Fruit fly (Drosophila melanogaster) whole organism, embryonic: ENCODE results near the gene peng.

Experiments used
- Atf-2 ChIP-seq: fragments of 200-800 bp; sonication (Bioruptor generic); optimal IDR thresholded peaks from 2 replicates; lab custom pipeline; 2016; ENCODE audit warnings: missing biosample characterization, missing genetic modification characterization
- B-H1 ChIP-seq: fragments of 200-800 bp; sonication (Bioruptor generic); IDR thresholded peaks from 3 replicates; pipeline ENCODE4 v1.3.6; 2022; ENCODE audit warnings: missing biosample characterization, missing genetic modification characterization
- CG10543 ChIP-seq: fragments of 200-800 bp; sonication (Bioruptor generic); optimal IDR thresholded peaks from 3 replicates; lab custom pipeline; 2017; ENCODE audit warnings: missing biosample characterization, mild to moderate bottlenecking, missing genetic modification characterization, moderate library complexity
- CG11247 ChIP-seq: fragments of 200-800 bp; sonication (Bioruptor generic); IDR thresholded peaks from 2 replicates; pipeline ENCODE4 v1.3.6; 2022; ENCODE audit warnings: missing biosample characterization, missing genetic modification characterization
- CG11504 ChIP-seq: fragments of 200-800 bp; sonication (Bioruptor generic); optimal IDR thresholded peaks from 3 replicates; lab custom pipeline; 2019; ENCODE audit warnings: missing biosample characterization, mild to moderate bottlenecking, missing genetic modification characterization, moderate library complexity
- CG11696 ChIP-seq: fragments of 200-800 bp; sonication (Bioruptor generic); IDR thresholded peaks from 2 replicates; pipeline ENCODE4 v1.3.6; 2022; ENCODE audit warnings: missing biosample characterization, missing genetic modification characterization
- CG12942 ChIP-seq: fragments of 200-800 bp; sonication (Bioruptor generic); optimal IDR thresholded peaks from 3 replicates; lab custom pipeline; 2016; ENCODE audit warnings: missing biosample characterization, missing genetic modification characterization
- CG13894 ChIP-seq: fragments of 200-800 bp; sonication (Bioruptor generic); optimal IDR thresholded peaks from 3 replicates; lab custom pipeline; 2018; ENCODE audit warnings: missing biosample characterization, mild to moderate bottlenecking, missing genetic modification characterization, moderate library complexity
- CG14014 ChIP-seq: fragments of 200-800 bp; sonication (Bioruptor generic); IDR thresholded peaks from 2 replicates; pipeline ENCODE4 v1.3.6; 2022; ENCODE audit warnings: missing biosample characterization, missing genetic modification characterization
- CG14965 ChIP-seq: fragments of 200-800 bp; sonication (Bioruptor generic); optimal IDR thresholded peaks from 2 replicates; lab custom pipeline; 2016; ENCODE audit warnings: missing biosample characterization, missing genetic modification characterization, borderline replicate concordance
- CG1602 ChIP-seq: fragments of 200-800 bp; sonication (Bioruptor generic); optimal IDR thresholded peaks from 3 replicates; lab custom pipeline; 2016; ENCODE audit warnings: missing biosample characterization, missing genetic modification characterization
- CG17359 ChIP-seq: fragments of 200-800 bp; sonication (Bioruptor generic); optimal IDR thresholded peaks from 3 replicates; lab custom pipeline; 2018; ENCODE audit warnings: missing biosample characterization, mild to moderate bottlenecking, missing genetic modification characterization, moderate library complexity
- CG17361 ChIP-seq: fragments of 200-800 bp; sonication (Bioruptor generic); IDR thresholded peaks from 3 replicates; pipeline ENCODE4 v1.3.6; 2022; ENCODE audit warnings: missing biosample characterization, missing genetic modification characterization
- CG17568 ChIP-seq: fragments of 200-800 bp; sonication (Bioruptor generic); optimal IDR thresholded peaks from 2 replicates; lab custom pipeline; 2018; ENCODE audit warnings: missing biosample characterization, mild to moderate bottlenecking, missing genetic modification characterization, moderate library complexity
- CG18011 ChIP-seq: fragments of 200-800 bp; sonication (Bioruptor generic); optimal IDR thresholded peaks from 2 replicates; lab custom pipeline; 2017; ENCODE audit warnings: missing biosample characterization, missing genetic modification characterization, mild to moderate bottlenecking, moderate library complexity, missing genotype
- CG18764 ChIP-seq: fragments of 200-800 bp; sonication (Bioruptor generic); optimal IDR thresholded peaks from 3 replicates; lab custom pipeline; 2016; ENCODE audit warnings: missing biosample characterization, missing genetic modification characterization
- CG3163 ChIP-seq: fragments of 200-800 bp; sonication (Bioruptor generic); optimal IDR thresholded peaks from 3 replicates; lab custom pipeline; 2016; ENCODE audit warnings: missing biosample characterization, missing genetic modification characterization
- CG32532 ChIP-seq: fragments of 200-800 bp; sonication (Bioruptor generic); IDR thresholded peaks from 2 replicates; pipeline ENCODE4 v1.3.6; 2022; ENCODE audit warnings: missing biosample characterization, missing genetic modification characterization
- CG4424 ChIP-seq: fragments of 200-800 bp; sonication (Bioruptor generic); optimal IDR thresholded peaks from 3 replicates; lab custom pipeline; 2016; ENCODE audit warnings: missing biosample characterization, missing genetic modification characterization
- CG7556 ChIP-seq: fragments of 200-800 bp; sonication (Bioruptor generic); optimal IDR thresholded peaks from 2 replicates; lab custom pipeline; 2017; ENCODE audit warnings: missing biosample characterization, mild to moderate bottlenecking, missing genetic modification characterization
- CG9797 ChIP-seq: fragments of 200-800 bp; sonication (Bioruptor generic); optimal IDR thresholded peaks from 3 replicates; lab custom pipeline; 2018; ENCODE audit warnings: missing biosample characterization, mild to moderate bottlenecking, missing genetic modification characterization
- CG9817 ChIP-seq: fragments of 200-800 bp; sonication (Bioruptor generic); optimal IDR thresholded peaks from 2 replicates; lab custom pipeline; 2018; ENCODE audit warnings: missing biosample characterization, mild to moderate bottlenecking, missing genetic modification characterization, moderate library complexity
- Chrac-16 ChIP-seq: fragments of 200-800 bp; sonication (Bioruptor generic); optimal IDR thresholded peaks from 3 replicates; lab custom pipeline; 2016; ENCODE audit warnings: missing biosample characterization, missing genetic modification characterization
- D19A ChIP-seq: fragments of 200-800 bp; optimal IDR thresholded peaks from 3 replicates; lab custom pipeline; 2019; ENCODE audit warnings: missing biosample characterization, mild to moderate bottlenecking, missing genetic modification characterization, moderate library complexity
- Dbx ChIP-seq: fragments of 200-800 bp; sonication (Bioruptor generic); IDR thresholded peaks from 3 replicates; pipeline ENCODE4 v1.3.6; 2022; ENCODE audit warnings: missing biosample characterization, missing genetic modification characterization
- Dll ChIP-seq: fragments of 200-800 bp; sonication (Bioruptor generic); IDR thresholded peaks from 4 replicates; pipeline ENCODE4 v1.3.6; 2022; ENCODE audit warnings: missing biosample characterization, missing genetic modification characterization; ENCODE audit not compliant: partially characterized antibody
- Doc2 ChIP-seq: fragments of 200-800 bp; sonication (Bioruptor generic); IDR thresholded peaks from 2 replicates; pipeline ENCODE4 v1.3.6; 2022; ENCODE audit warnings: missing biosample characterization, missing genetic modification characterization
- Ets65A ChIP-seq: fragments of 200-800 bp; sonication (Bioruptor generic); peaks from one replicate; lab custom pipeline; 2016; ENCODE audit warnings: missing biosample characterization, missing genetic modification characterization
- H2.0 ChIP-seq: fragments of 200-800 bp; sonication (Bioruptor generic); IDR thresholded peaks from 2 replicates; pipeline ENCODE4 v1.3.6; 2022; ENCODE audit warnings: missing biosample characterization, missing genetic modification characterization
- Hmr ChIP-seq: fragments of 200-800 bp; sonication (Bioruptor generic); optimal IDR thresholded peaks from 3 replicates; lab custom pipeline; 2017; ENCODE audit warnings: mild to moderate bottlenecking, missing biosample characterization, missing genetic modification reagents, missing genetic modification characterization
- Lim3 ChIP-seq: fragments of 200-800 bp; sonication (Bioruptor generic); IDR thresholded peaks from 2 replicates; pipeline ENCODE4 v1.3.6; 2022; ENCODE audit warnings: missing biosample characterization, missing genetic modification characterization
- NC2α ChIP-seq: fragments of 200-800 bp; sonication (Bioruptor generic); optimal IDR thresholded peaks from 2 replicates; lab custom pipeline; 2016; ENCODE audit warnings: missing biosample characterization, missing genetic modification characterization
- Opbp ChIP-seq: fragments of 200-800 bp; sonication (Bioruptor generic); IDR thresholded peaks from 3 replicates; pipeline ENCODE4 v1.3.6; 2022; ENCODE audit warnings: missing biosample characterization, missing genetic modification characterization; ENCODE audit not compliant: partially characterized antibody
- Optix ChIP-seq: fragments of 200-800 bp; sonication (Bioruptor generic); IDR thresholded peaks from 3 replicates; pipeline ENCODE4 v1.3.6; 2022; ENCODE audit warnings: missing biosample characterization, missing genetic modification characterization
- Ptx1 ChIP-seq: fragments of 200-800 bp; sonication (Bioruptor generic); IDR thresholded peaks from 2 replicates; pipeline ENCODE4 v1.3.6; 2022; ENCODE audit warnings: missing biosample characterization, missing genetic modification characterization
- bigmax ChIP-seq: fragments of 200-800 bp; sonication (Bioruptor generic); optimal IDR thresholded peaks from 2 replicates; lab custom pipeline; 2018; ENCODE audit warnings: missing biosample characterization, mild to moderate bottlenecking, missing genetic modification characterization
- br ChIP-seq: fragments of >200 bp; optimal IDR thresholded peaks from 2 replicates; lab custom pipeline; 2017
- btn ChIP-seq: fragments of 200-800 bp; sonication (Bioruptor generic); optimal IDR thresholded peaks from 2 replicates; lab custom pipeline; 2016; ENCODE audit warnings: missing biosample characterization, missing genetic modification characterization
- cg ChIP-seq: fragments of 200-800 bp; sonication (Bioruptor generic); optimal IDR thresholded peaks from 3 replicates; lab custom pipeline; 2019; ENCODE audit warnings: missing biosample characterization, mild to moderate bottlenecking, missing genetic modification characterization, moderate library complexity
- crc ChIP-seq: fragments of 200-800 bp; sonication (Bioruptor generic); optimal IDR thresholded peaks from 2 replicates; lab custom pipeline; 2016; ENCODE audit warnings: missing biosample characterization, missing genetic modification characterization
- da ChIP-seq: fragments of 200-800 bp; sonication (Bioruptor generic); optimal IDR thresholded peaks from 2 replicates; lab custom pipeline; 2016; ENCODE audit warnings: missing biosample characterization, missing genetic modification characterization
- dan ChIP-seq: fragments of 200-800 bp; sonication (Bioruptor generic); IDR thresholded peaks from 2 replicates; pipeline ENCODE4 v1.3.6; 2022; ENCODE audit warnings: missing biosample characterization, missing genetic modification characterization
- emc ChIP-seq: fragments of 200-800 bp; sonication (Bioruptor generic); optimal IDR thresholded peaks from 2 replicates; lab custom pipeline; 2016; ENCODE audit warnings: missing biosample characterization, missing genetic modification characterization
- lola ChIP-seq, 3 experiments: fragments of >200 bp in 2 of 3; fragments of 200-800 bp in 1 of 3; sonication (Bioruptor generic) in 1 of 3; optimal IDR thresholded peaks; 2 replicates each; lab custom pipeline; 2017 to 2019; ENCODE audit warnings: missing biosample characterization in 3 of 3, missing genetic modification characterization in 3 of 3, mild to moderate bottlenecking in 1 of 3, moderate library complexity in 1 of 3
- pb ChIP-seq: fragments of 200-800 bp; sonication (Bioruptor generic); optimal IDR thresholded peaks from 3 replicates; lab custom pipeline; 2016; ENCODE audit warnings: missing biosample characterization, missing genetic modification characterization
- run ChIP-seq: fragments of 200-800 bp; sonication (Bioruptor generic); optimal IDR thresholded peaks from 3 replicates; lab custom pipeline; 2018; ENCODE audit warnings: missing biosample characterization, mild to moderate bottlenecking, missing genetic modification characterization
- scrt ChIP-seq: fragments of 200-800 bp; sonication (Bioruptor generic); optimal IDR thresholded peaks from 2 replicates; lab custom pipeline; 2018; ENCODE audit warnings: missing biosample characterization, mild to moderate bottlenecking, missing genetic modification characterization, moderate library complexity
- usp ChIP-seq: fragments of >200 bp; optimal IDR thresholded peaks from 2 replicates; lab custom pipeline; 2017; ENCODE audit warnings: missing biosample characterization, missing genetic modification characterization
- wek ChIP-seq: fragments of 200-800 bp; sonication (Bioruptor generic); optimal IDR thresholded peaks from 3 replicates; lab custom pipeline; 2018; ENCODE audit warnings: missing biosample characterization, mild to moderate bottlenecking, missing genetic modification characterization, moderate library complexity
- zen2 ChIP-seq: fragments of 200-800 bp; sonication (Bioruptor generic); IDR thresholded peaks from 3 replicates; pipeline ENCODE4 v1.3.6; 2022; ENCODE audit warnings: missing biosample characterization, missing genetic modification characterization; ENCODE audit not compliant: partially characterized antibody

The peng gene

DNA sequence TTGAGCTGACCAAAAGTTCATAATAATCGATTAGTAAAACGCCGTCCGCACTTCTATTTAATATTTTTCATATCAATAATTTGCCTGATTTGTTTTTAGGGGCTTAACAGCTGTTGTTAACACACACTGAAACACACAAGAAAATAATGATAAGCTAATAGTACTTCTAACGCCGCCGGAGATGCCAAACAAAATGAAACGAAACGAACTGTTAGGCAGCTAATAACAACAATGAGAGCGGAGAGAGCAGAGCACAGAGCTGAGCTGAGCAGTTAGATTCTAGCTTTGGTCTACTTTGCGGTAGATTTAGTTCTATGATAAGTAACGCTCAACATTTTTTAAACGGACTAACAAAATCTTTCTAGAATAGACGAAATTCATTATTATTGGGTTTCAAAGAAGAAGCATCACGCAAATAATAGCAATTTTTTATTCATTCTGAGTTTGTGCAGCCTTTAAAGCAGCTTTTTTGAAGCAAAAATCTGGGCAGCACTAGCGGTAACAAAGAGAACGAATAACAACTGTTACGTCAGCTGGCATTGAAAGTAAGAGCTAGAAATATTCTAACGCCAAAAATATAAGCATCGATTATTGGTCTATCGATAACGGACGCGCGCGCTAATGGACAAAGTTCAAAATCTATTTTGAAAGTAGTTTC is 43.0 kb downstream of the peng start, which contains the start of gene Abca3 (continued):
- TF ChIP-seq Hmr (GFP tag; lab: Kevin White, UChicago) (peak; percentile 82), CG18011 (no peak), bigmax (GFP tag; lab: Kevin White, UChicago) (no peak), crc (peak; percentile 56), scrt (peak; percentile 66), CG9817 (tag; lab: Kevin White, UChicago) (peak; percentile 69), da (no peak), B-H1 (GFP tag; lab: Robert Waterston, UW) (no peak), CG9797 (GFP tag; lab: Kevin White, UChicago) (no peak), CG4424 (GFP tag; lab: Kevin White, UChicago) (peak; percentile 25), CG17568 (peak; percentile 42), Lim3 (GFP tag; lab: Robert Waterston, UW) (no peak), Optix (no peak), CG32532 (GFP tag; lab: Robert Waterston, UW) (peak; percentile 80; the same call in 1 of the 2 replicates), CG14014 (peak; percentile 54), pb (GFP tag; lab: Kevin White, UChicago) (peak; percentile 34), br (no peak), CG11504 (tag; lab: Kevin White, UChicago) (peak; percentile 66), dan (no peak), D19A (peak; percentile 22), H2.0 (GFP tag; lab: Robert Waterston, UW) (no peak; the same call in 1 of the 2 replicates), usp (GFP tag; lab: Kevin White, UChicago) (no peak), emc (GFP tag; lab: Kevin White, UChicago) (no peak), CG17361 (peak; percentile 77), CG7556 (GFP tag; lab: Kevin White, UChicago) (peak; percentile 72), zen2 (no peak), cg (GFP tag; lab: Kevin White, UChicago) (peak; percentile 63), NC2α (GFP tag; lab: Kevin White, UChicago) (peak; percentile 1), CG13894 (peak; percentile 81), CG18764 (peak; percentile 4), Chrac-16 (GFP tag; lab: Kevin White, UChicago) (no peak), lola (GFP tag; optimal IDR thresholded peaks at IDR 0.05; lab: Kevin White, UChicago) (peak in 1 of 3 experiments; percentile 62), Ptx1 (GFP tag; lab: Robert Waterston, UW) (peak; percentile 68), btn (GFP tag; lab: Kevin White, UChicago) (peak; percentile 10), run (tag; lab: Kevin White, UChicago) (no peak), CG11247 (GFP tag; lab: Robert Waterston, UW) (peak; percentile 40; the same call in 1 of the 2 replicates), CG1602 (GFP tag; lab: Kevin White, UChicago) (peak; percentile 23), CG12942 (GFP tag; lab: Kevin White, UChicago) (peak; percentile 6), CG17359 (tag; lab: Kevin White, UChicago) (peak; percentile 32), CG10543 (GFP tag; lab: Kevin White, UChicago) (peak; percentile 78), CG3163 (GFP tag; lab: Kevin White, UChicago) (peak; percentile 87), Ets65A (GFP tag; lab: Kevin White, UChicago) (peak; percentile 93), Dbx (no peak; the same call in 2 of the 3 replicates), Doc2 (GFP tag; lab: Robert Waterston, UW) (no peak), Atf-2 (GFP tag; lab: Kevin White, UChicago) (peak; percentile 16), wek (GFP tag; lab: Kevin White, UChicago) (no peak), CG14965 (GFP tag; lab: Kevin White, UChicago) (no peak), Dll (GFP tag; lab: Robert Waterston, UW) (0 out of 4 replicates have a peak, but pooled peaks have one; percentile 22), Opbp (GFP tag; lab: Robert Waterston, UW) (0 out of 3 replicates have a peak, but pooled peaks have one; percentile 26), CG11696 (GFP tag; lab: Robert Waterston, UW) (no peak)
